Worm (Caenorhabditis elegans): Measurements from ENCODE around the gene K09C4.5.

The K09C4.5 gene

ce11 chrX:3284967-3285366, 2.5 kb downstream of the K09C4.5 start:
- TF ChIP-seq daf-12 (tag; optimal IDR thresholded peaks at IDR 0.05), result no peak
- no peak for TF ChIP-seq jun-1 (tag; optimal IDR thresholded peaks at IDR 0.05)

DNA sequence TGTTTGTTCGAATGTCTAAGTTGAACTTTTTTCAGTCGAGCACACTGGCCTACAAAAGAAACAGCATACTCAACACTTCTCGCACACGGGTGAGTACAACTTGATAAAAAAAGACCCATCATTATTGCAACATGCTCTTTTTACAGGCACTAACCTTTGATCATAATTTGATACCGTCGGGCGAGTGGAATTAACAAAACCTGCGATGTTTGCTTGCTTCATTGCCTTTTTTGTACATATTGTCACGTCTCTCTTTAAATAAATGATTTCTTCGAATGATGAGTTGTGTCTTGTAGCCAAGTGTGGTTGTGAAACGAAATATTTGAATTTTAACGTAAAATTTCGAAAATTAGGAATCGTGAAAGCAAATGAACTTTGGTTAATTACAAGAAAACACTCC, 3.0 kb downstream of the K09C4.5 start:
- TF ChIP-seq zag-1 (tag; optimal IDR thresholded peaks at IDR 0.05) (no peak), ZK546.5 (tag; optimal IDR thresholded peaks at IDR 0.05) (no peak), elt-2 (tag; optimal IDR thresholded peaks at IDR 0.05) (peak; percentile 78), ztf-4 (tag; optimal IDR thresholded peaks at IDR 0.05) (no peak), pha-4 (tag; optimal IDR thresholded peaks at IDR 0.05) (peak; percentile 58), R02D3.7 (tag; optimal IDR thresholded peaks at IDR 0.05) (no peak), aly-2 (tag; optimal IDR thresholded peaks at IDR 0.05) (no peak), elt-3 (tag; optimal IDR thresholded peaks at IDR 0.05) (no peak), elt-1 (tag; optimal IDR thresholded peaks at IDR 0.05) (no peak), pqm-1 (tag; optimal IDR thresholded peaks at IDR 0.05) (peak; percentile 92)

ce11 chrX:3289183-3289582, 6.8 kb downstream of the K09C4.5 start, which contains the start of gene K09C4.4:
Gene K09C4.4 (plus strand): TSS chrX:3289483.
- no peak for TF ChIP-seq sea-2 (GFP tag; optimal IDR thresholded peaks at IDR 0.05)
- no peak for TF ChIP-seq nfya-1 (tag; optimal IDR thresholded peaks at IDR 0.05; ENCODE audit: insufficient read depth)
- no peak for TF ChIP-seq nhr-237 (tag; optimal IDR thresholded peaks at IDR 0.05)
- no peak for TF ChIP-seq ceh-28 (tag; optimal IDR thresholded peaks at IDR 0.05)
- no peak for TF ChIP-seq elt-3 (tag; optimal IDR thresholded peaks at IDR 0.05)
- no peak for TF ChIP-seq ZK546.5 (tag; optimal IDR thresholded peaks at IDR 0.05)
- no peak for TF ChIP-seq egl-5 (tag; optimal IDR thresholded peaks at IDR 0.05)
- TF ChIP-seq daf-12 (tag; optimal IDR thresholded peaks at IDR 0.05), result no peak

- TF ChIP-seq nhr-25 (tag; optimal IDR thresholded peaks at IDR 0.05), result no peak
- TF ChIP-seq elt-2 (tag; optimal IDR thresholded peaks at IDR 0.05), result peak; percentile 96
- TF ChIP-seq lin-39 (tag; optimal IDR thresholded peaks at IDR 0.05), result no peak
- TF ChIP-seq pha-4 (tag; optimal IDR thresholded peaks at IDR 0.05), result peak; percentile 45
- TF ChIP-seq jun-1 (tag; optimal IDR thresholded peaks at IDR 0.05), result peak; percentile 83
- no peak for TF ChIP-seq nhr-43 (tag; optimal IDR thresholded peaks at IDR 0.05; ENCODE audit: poor library complexity, severe bottlenecking)
- no peak for TF ChIP-seq nfya-1 (tag; optimal IDR thresholded peaks at IDR 0.05; ENCODE audit: insufficient read depth)
- TF ChIP-seq pqm-1 (tag; optimal IDR thresholded peaks at IDR 0.05), result peak; percentile 98
- no peak for TF ChIP-seq aly-2 (tag; optimal IDR thresholded peaks at IDR 0.05)
- no peak for TF ChIP-seq mml-1 (tag; optimal IDR thresholded peaks at IDR 0.05)
- TF ChIP-seq daf-12 (tag; optimal IDR thresholded peaks at IDR 0.05), result no peak
- no peak for TF ChIP-seq R02D3.7 (tag; optimal IDR thresholded peaks at IDR 0.05)
- TF ChIP-seq hmg-11 (tag; optimal IDR thresholded peaks at IDR 0.05), result no peak
- no peak for TF ChIP-seq nhr-77 (tag; optimal IDR thresholded peaks at IDR 0.05)
- TF ChIP-seq nhr-237 (tag; optimal IDR thresholded peaks at IDR 0.05), result no peak
Measured at ce11 chrX:3290147-3290546, 7.7 kb downstream of the K09C4.5 start.

- no peak for TF ChIP-seq lin-15B (tag; optimal IDR thresholded peaks at IDR 0.05)
Measured at ce11 chrX:3291948-3292347, 9.5 kb downstream of the K09C4.5 start.

DNA sequence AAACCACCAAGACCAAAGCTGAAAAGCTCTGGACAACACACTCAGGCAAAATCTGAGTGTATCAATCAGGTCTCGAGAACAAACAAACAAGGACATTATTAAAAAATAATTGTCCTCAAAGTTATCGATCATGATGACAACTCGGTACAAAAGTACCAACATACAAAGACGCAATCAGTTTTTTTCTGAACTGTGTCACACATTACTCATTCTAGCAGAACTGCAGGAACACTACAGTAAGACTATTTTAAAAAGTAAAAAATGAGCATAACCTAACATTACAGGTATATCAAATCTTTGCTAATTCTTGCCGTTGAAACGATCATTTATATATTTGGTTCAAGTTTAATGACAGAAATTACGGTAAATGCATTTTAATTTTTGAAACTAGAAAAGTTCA, 13.8 kb downstream of the K09C4.5 start, which contains the start of gene K09C4.2:
K09C4.2 (plus strand) TSS at position 301 of the 400 bp plus-strand sequence.
- TF ChIP-seq sea-2 (GFP tag; optimal IDR thresholded peaks at IDR 0.05) (no peak), lin-39 (tag; optimal IDR thresholded peaks at IDR 0.05) (no peak), nhr-77 (tag; optimal IDR thresholded peaks at IDR 0.05) (no peak)

- no peak for TF ChIP-seq nhr-67 (tag; optimal IDR thresholded peaks at IDR 0.05)
- peak; percentile 87 for TF ChIP-seq pqm-1 (tag; optimal IDR thresholded peaks at IDR 0.05)
- TF ChIP-seq elt-2 (tag; optimal IDR thresholded peaks at IDR 0.05), result peak; percentile 88
Measured at ce11 chrX:3297812-3298211, 15.4 kb downstream of the K09C4.5 start.

ce11 chrX:3298582-3298981, 16.2 kb downstream of the K09C4.5 start, which contains the start of gene K09C4.1:
Gene K09C4.1 (plus strand): TSS chrX:3298882.
- no peak for TF ChIP-seq ceh-28 (tag; optimal IDR thresholded peaks at IDR 0.05)
- no peak for TF ChIP-seq fkh-2 (tag; optimal IDR thresholded peaks at IDR 0.05)
- no peak for TF ChIP-seq elt-3 (tag; optimal IDR thresholded peaks at IDR 0.05)
- TF ChIP-seq pqm-1 (tag; optimal IDR thresholded peaks at IDR 0.05), result no peak
- no peak for TF ChIP-seq nhr-77 (tag; optimal IDR thresholded peaks at IDR 0.05)
- no peak for TF ChIP-seq nhr-25 (tag; optimal IDR thresholded peaks at IDR 0.05)
- no peak for TF ChIP-seq nhr-237 (tag; optimal IDR thresholded peaks at IDR 0.05)
- TF ChIP-seq lin-15B (tag; optimal IDR thresholded peaks at IDR 0.05), result no peak
- TF ChIP-seq ZK546.5 (tag; optimal IDR thresholded peaks at IDR 0.05), result no peak
- TF ChIP-seq egl-5 (tag; optimal IDR thresholded peaks at IDR 0.05), result no peak
- no peak for TF ChIP-seq R02D3.7 (tag; optimal IDR thresholded peaks at IDR 0.05)
- no peak for TF ChIP-seq nhr-76 (tag; optimal IDR thresholded peaks at IDR 0.05)
- TF ChIP-seq ztf-4 (tag; optimal IDR thresholded peaks at IDR 0.05), result no peak
- TF ChIP-seq ceh-16 (tag; optimal IDR thresholded peaks at IDR 0.05), result no peak
- no peak for TF ChIP-seq sea-2 (GFP tag; optimal IDR thresholded peaks at IDR 0.05)
- no peak for TF ChIP-seq mdl-1 (tag; optimal IDR thresholded peaks at IDR 0.05)
